Fruit fly (Drosophila melanogaster) whole organism, embryonic: ENCODE measurements around the gene Mlc2.
A peak's percentile ranks its signal among the peaks of the same experiment; 100 is the strongest.

ENCODE experiments used
- CG10321 ChIP-seq: fragments of 200-800 bp; sonication (Bioruptor generic); IDR thresholded peaks from 2 replicates; pipeline ENCODE4 v1.3.6; 2022; ENCODE audit warnings: missing biosample characterization, missing genetic modification characterization
- CG12219 ChIP-seq: fragments of 200-800 bp; sonication (Bioruptor generic); optimal IDR thresholded peaks from 3 replicates; lab custom pipeline; 2018; ENCODE audit warnings: missing biosample characterization, mild to moderate bottlenecking, missing genetic modification characterization
- CG12299 ChIP-seq: fragments of 200-800 bp; sonication (Bioruptor generic); optimal IDR thresholded peaks from 2 replicates; lab custom pipeline; 2018; ENCODE audit warnings: missing biosample characterization, mild to moderate bottlenecking, missing genetic modification characterization
- CG16813 ChIP-seq: fragments of 200-800 bp; sonication (Bioruptor generic); IDR thresholded peaks from 3 replicates; pipeline ENCODE4 v1.3.6; 2022; ENCODE audit warnings: missing biosample characterization, missing genetic modification characterization; ENCODE audit not compliant: partially characterized antibody
- CG17361 ChIP-seq: fragments of 200-800 bp; sonication (Bioruptor generic); IDR thresholded peaks from 3 replicates; pipeline ENCODE4 v1.3.6; 2022; ENCODE audit warnings: missing biosample characterization, missing genetic modification characterization
- CG17912 ChIP-seq: fragments of 200-800 bp; sonication (Bioruptor generic); optimal IDR thresholded peaks from 2 replicates; lab custom pipeline; 2018; ENCODE audit warnings: missing biosample characterization, mild to moderate bottlenecking, missing genetic modification characterization
- CG18764 ChIP-seq: fragments of 200-800 bp; sonication (Bioruptor generic); optimal IDR thresholded peaks from 3 replicates; lab custom pipeline; 2016; ENCODE audit warnings: missing biosample characterization, missing genetic modification characterization
- CG2199 ChIP-seq: fragments of 200-800 bp; sonication (Bioruptor generic); IDR thresholded peaks from 3 replicates; pipeline ENCODE4 v1.3.6; 2022; ENCODE audit warnings: missing biosample characterization, missing genetic modification characterization
- CG32532 ChIP-seq: fragments of 200-800 bp; sonication (Bioruptor generic); IDR thresholded peaks from 2 replicates; pipeline ENCODE4 v1.3.6; 2022; ENCODE audit warnings: missing biosample characterization, missing genetic modification characterization
- CG34376 ChIP-seq: fragments of 200-800 bp; sonication (Bioruptor generic); optimal IDR thresholded peaks from 2 replicates; lab custom pipeline; 2018; ENCODE audit warnings: missing biosample characterization, mild to moderate bottlenecking, missing genetic modification characterization
- CG5245 ChIP-seq: fragments of 200-800 bp; sonication (Bioruptor generic); optimal IDR thresholded peaks from 3 replicates; lab custom pipeline; 2016; ENCODE audit warnings: missing biosample characterization, missing genetic modification characterization
- CG6654 ChIP-seq: fragments of 200-800 bp; sonication (Bioruptor generic); optimal IDR thresholded peaks from 2 replicates; lab custom pipeline; 2017; ENCODE audit warnings: missing biosample characterization, mild to moderate bottlenecking, missing genetic modification characterization
- CG6813 ChIP-seq: fragments of 200-800 bp; sonication (Bioruptor generic); optimal IDR thresholded peaks from 2 replicates; lab custom pipeline; 2017; ENCODE audit warnings: missing biosample characterization, missing genetic modification characterization, mild to moderate bottlenecking, moderate library complexity, missing genetic modification reagents
- CG7372 ChIP-seq: fragments of 200-800 bp; sonication (Bioruptor generic); IDR thresholded peaks from 2 replicates; pipeline ENCODE4 v1.3.6; 2022; ENCODE audit warnings: missing biosample characterization, missing genetic modification characterization
- CG8924 ChIP-seq: fragments of 200-800 bp; optimal IDR thresholded peaks from 3 replicates; lab custom pipeline; 2019; ENCODE audit warnings: missing biosample characterization, mild to moderate bottlenecking, missing genetic modification characterization, moderate library complexity
- CG9727 ChIP-seq: fragments of 200-800 bp; sonication (Bioruptor generic); optimal IDR thresholded peaks from 3 replicates; lab custom pipeline; 2017; ENCODE audit warnings: missing biosample characterization, mild to moderate bottlenecking, missing genetic modification characterization
- Deaf1 ChIP-seq: fragments of 200-800 bp; optimal IDR thresholded peaks from 3 replicates; lab custom pipeline; 2019; ENCODE audit warnings: missing biosample characterization, mild to moderate bottlenecking, missing genetic modification characterization, moderate library complexity
- Eip74EF ChIP-seq, 2 experiments: fragments of 200-800 bp in 1 of 2; fragments of >200 bp in 1 of 2; sonication (Bioruptor generic) in 1 of 2; optimal IDR thresholded peaks; 2 replicates each; lab custom pipeline; 2017 to 2019; ENCODE audit warnings: missing biosample characterization in 2 of 2, missing genetic modification characterization in 2 of 2, mild to moderate bottlenecking in 1 of 2, moderate library complexity in 1 of 2
- Fer1 ChIP-seq: fragments of 200-800 bp; sonication (Bioruptor generic); optimal IDR thresholded peaks from 2 replicates; lab custom pipeline; 2017; ENCODE audit warnings: missing biosample characterization, mild to moderate bottlenecking, missing genetic modification characterization
- H15 ChIP-seq: fragments of 200-800 bp; sonication (Bioruptor generic); IDR thresholded peaks from 3 replicates; pipeline ENCODE4 v1.3.6; 2022; ENCODE audit warnings: missing biosample characterization, missing genetic modification characterization
- HLH3B ChIP-seq: fragments of 200-800 bp; sonication (Bioruptor generic); IDR thresholded peaks from 2 replicates; pipeline ENCODE4 v1.3.6; 2022; ENCODE audit warnings: missing biosample characterization, missing genetic modification characterization
- Lim3 ChIP-seq: fragments of 200-800 bp; sonication (Bioruptor generic); IDR thresholded peaks from 2 replicates; pipeline ENCODE4 v1.3.6; 2022; ENCODE audit warnings: missing biosample characterization, missing genetic modification characterization
- MESR4 ChIP-seq: fragments of 200-800 bp; sonication (Bioruptor generic); optimal IDR thresholded peaks from 2 replicates; lab custom pipeline; 2018; ENCODE audit warnings: missing biosample characterization, mild to moderate bottlenecking, missing genetic modification characterization, moderate library complexity
- Med ChIP-seq: fragments of 200-800 bp; sonication (Bioruptor generic); peaks from one replicate; lab custom pipeline; 2016; ENCODE audit warnings: missing biosample characterization, missing genetic modification characterization, mild to moderate bottlenecking, inconsistent platforms, moderate library complexity
- Nf-YC ChIP-seq: fragments of 200-800 bp; optimal IDR thresholded peaks from 3 replicates; lab custom pipeline; 2019; ENCODE audit warnings: missing biosample characterization, mild to moderate bottlenecking, missing genetic modification characterization, moderate library complexity
- Optix ChIP-seq: fragments of 200-800 bp; sonication (Bioruptor generic); IDR thresholded peaks from 3 replicates; pipeline ENCODE4 v1.3.6; 2022; ENCODE audit warnings: missing biosample characterization, missing genetic modification characterization
- PHDP ChIP-seq: fragments of 200-800 bp; sonication (Bioruptor generic); optimal IDR thresholded peaks from 3 replicates; lab custom pipeline; 2018; ENCODE audit warnings: missing biosample characterization, mild to moderate bottlenecking, missing genetic modification characterization, moderate library complexity
- Spps ChIP-seq: fragments of 200-800 bp; sonication (Bioruptor generic); optimal IDR thresholded peaks from 2 replicates; lab custom pipeline; 2018; ENCODE audit warnings: missing biosample characterization, mild to moderate bottlenecking, missing genetic modification characterization
- Vsx1 ChIP-seq: fragments of 200-800 bp; sonication (Bioruptor generic); optimal IDR thresholded peaks from 2 replicates; lab custom pipeline; 2017; ENCODE audit warnings: missing biosample characterization, mild to moderate bottlenecking, missing genetic modification characterization, missing genetic modification reagents
- ase ChIP-seq: fragments of 200-800 bp; sonication (Bioruptor generic); IDR thresholded peaks from 3 replicates; pipeline ENCODE4 v1.3.6; 2022; ENCODE audit warnings: missing biosample characterization, missing genetic modification characterization
- az2 ChIP-seq: fragments of 200-800 bp; sonication (Bioruptor generic); optimal IDR thresholded peaks from 3 replicates; lab custom pipeline; 2016; ENCODE audit warnings: missing biosample characterization, missing genetic modification characterization
- corto ChIP-seq: fragments of 200-800 bp; sonication (Bioruptor generic); optimal IDR thresholded peaks from 2 replicates; lab custom pipeline; 2016; ENCODE audit warnings: missing biosample characterization, mild to moderate bottlenecking, missing genetic modification characterization, moderate library complexity
- ewg ChIP-seq: fragments of 200-800 bp; sonication (Bioruptor generic); optimal IDR thresholded peaks from 3 replicates; lab custom pipeline; 2017; ENCODE audit warnings: mild to moderate bottlenecking, missing biosample characterization, missing genetic modification reagents, missing genetic modification characterization
- fd64A ChIP-seq: fragments of 200-800 bp; sonication (Bioruptor generic); optimal IDR thresholded peaks from 3 replicates; lab custom pipeline; 2018; ENCODE audit warnings: missing biosample characterization, mild to moderate bottlenecking, missing genetic modification characterization
- knrl ChIP-seq: fragments of 200-800 bp; sonication (Bioruptor generic); IDR thresholded peaks from 3 replicates; pipeline ENCODE4 v1.3.6; 2022; ENCODE audit warnings: missing biosample characterization, missing genetic modification characterization; ENCODE audit not compliant: partially characterized antibody
- lbe ChIP-seq: fragments of 200-800 bp; sonication (Bioruptor generic); optimal IDR thresholded peaks from 2 replicates; lab custom pipeline; 2016; ENCODE audit warnings: missing biosample characterization, mild to moderate bottlenecking, missing genetic modification characterization
- odd ChIP-seq: fragments of 200-800 bp; sonication (Bioruptor generic); optimal IDR thresholded peaks from 2 replicates; lab custom pipeline; 2017; ENCODE audit warnings: missing biosample characterization, mild to moderate bottlenecking, missing genetic modification characterization
- onecut ChIP-seq: fragments of 200-800 bp; sonication (Bioruptor generic); IDR thresholded peaks from 2 replicates; pipeline ENCODE4 v1.3.6; 2022; ENCODE audit warnings: missing biosample characterization, missing genetic modification characterization
- pfk ChIP-seq: fragments of 200-800 bp; sonication (Bioruptor generic); optimal IDR thresholded peaks from 2 replicates; lab custom pipeline; 2018; ENCODE audit warnings: missing biosample characterization, mild to moderate bottlenecking, missing genetic modification characterization, moderate library complexity
- pita ChIP-seq: fragments of 200-800 bp; sonication (Bioruptor generic); optimal IDR thresholded peaks from 2 replicates; lab custom pipeline; 2017; ENCODE audit warnings: missing biosample characterization, mild to moderate bottlenecking, missing genetic modification characterization
- pzg ChIP-seq: fragments of 200-800 bp; sonication (Bioruptor generic); optimal IDR thresholded peaks from 3 replicates; lab custom pipeline; 2018; ENCODE audit warnings: missing biosample characterization, mild to moderate bottlenecking, missing genetic modification characterization, moderate library complexity
- ranshi ChIP-seq: fragments of 200-800 bp; sonication (Bioruptor generic); IDR thresholded peaks from 2 replicates; pipeline ENCODE4 v1.3.6; 2022; ENCODE audit warnings: missing biosample characterization, missing genetic modification characterization
- row ChIP-seq: fragments of 200-800 bp; sonication (Bioruptor generic); IDR thresholded peaks from 3 replicates; pipeline ENCODE4 v1.3.6; 2022; ENCODE audit warnings: missing biosample characterization, missing genetic modification characterization
- salm ChIP-seq: fragments of 200-800 bp; sonication (Bioruptor generic); optimal IDR thresholded peaks from 2 replicates; lab custom pipeline; 2018; ENCODE audit warnings: missing biosample characterization, mild to moderate bottlenecking, missing genetic modification characterization
- sc ChIP-seq, 3 experiments: fragments of >200 bp in 2 of 3; fragments of 200-800 bp in 1 of 3; sonication (Bioruptor generic) in 1 of 3; optimal IDR thresholded peaks; 2 replicates in 2 of 3; 3 replicates in 1 of 3; lab custom pipeline; 2017; ENCODE audit warnings: mild to moderate bottlenecking in 1 of 3, missing biosample characterization in 1 of 3, missing genetic modification characterization in 1 of 3, missing genetic modification reagents in 1 of 3
- schlank ChIP-seq: fragments of 200-800 bp; sonication (Bioruptor generic); optimal IDR thresholded peaks from 2 replicates; lab custom pipeline; 2018; ENCODE audit warnings: missing biosample characterization, mild to moderate bottlenecking, missing genetic modification characterization
- scrt ChIP-seq: fragments of 200-800 bp; sonication (Bioruptor generic); optimal IDR thresholded peaks from 2 replicates; lab custom pipeline; 2018; ENCODE audit warnings: missing biosample characterization, mild to moderate bottlenecking, missing genetic modification characterization, moderate library complexity
- sens ChIP-seq: fragments of 200-800 bp; sonication (Bioruptor generic); peaks from one replicate; lab custom pipeline; 2016; ENCODE audit warnings: missing biosample characterization, missing genetic modification characterization
- sob ChIP-seq: fragments of 200-800 bp; sonication (Bioruptor generic); IDR thresholded peaks from 2 replicates; pipeline ENCODE4 v1.3.6; 2022; ENCODE audit warnings: missing biosample characterization, missing genetic modification characterization
- vnd ChIP-seq: fragments of 200-800 bp; sonication (Bioruptor generic); IDR thresholded peaks from 3 replicates; pipeline ENCODE4 v1.3.6; 2022; ENCODE audit warnings: missing biosample characterization, missing genetic modification characterization; ENCODE audit not compliant: partially characterized antibody

Mlc2 gene

dm6 chr3R:30166159-30166784 is 8.1 kb downstream of the Mlc2 start, which contains the start of gene VhaAC45RP (continued):
- TF ChIP-seq CG5245 (GFP tag; lab: Kevin White, UChicago) (no peak), salm (tag; lab: Kevin White, UChicago) (no peak), pita (GFP tag; lab: Kevin White, UChicago) (no peak), ase (GFP tag; lab: Robert Waterston, UW) (no peak), schlank (no peak), sens (GFP tag; lab: Kevin White, UChicago) (peak; percentile 60), CG17912 (no peak), H15 (no peak), CG10321 (GFP tag; lab: Robert Waterston, UW) (no peak), onecut (peak; percentile 99), PHDP (tag; lab: Kevin White, UChicago) (no peak), CG9727 (GFP tag; lab: Kevin White, UChicago) (no peak), knrl (GFP tag; lab: Robert Waterston, UW) (no peak), Fer1 (peak; percentile 23), odd (GFP tag; lab: Kevin White, UChicago) (no peak), Spps (tag; lab: Kevin White, UChicago) (no peak), CG2199 (GFP tag; lab: Robert Waterston, UW) (no peak), CG7372 (no peak), MESR4 (GFP tag; lab: Kevin White, UChicago) (peak; percentile 74), az2 (GFP tag; lab: Kevin White, UChicago) (no peak), CG32532 (no peak), CG6813 (GFP tag; lab: Kevin White, UChicago) (no peak), CG12219 (GFP tag; lab: Kevin White, UChicago) (no peak), Lim3 (GFP tag; lab: Robert Waterston, UW) (no peak), CG16813 (GFP tag; lab: Robert Waterston, UW) (no peak), CG6654 (GFP tag; lab: Kevin White, UChicago) (no peak), Eip74EF (GFP tag; optimal IDR thresholded peaks at IDR 0.05; lab: Kevin White, UChicago) (no peak), pfk (GFP tag; lab: Kevin White, UChicago) (no peak), CG18764 (no peak), sc (optimal IDR thresholded peaks at IDR 0.05; lab: Kevin White, UChicago) (no peak), sc (GFP tag; optimal IDR thresholded peaks at IDR 0.05; lab: Kevin White, UChicago) (no peak), Deaf1 (peak; percentile 26), CG12299 (tag; lab: Kevin White, UChicago) (no peak), Nf-YC (peak; percentile 28), Optix (GFP tag; lab: Robert Waterston, UW) (no peak), vnd (no peak), scrt (GFP tag; lab: Kevin White, UChicago) (no peak), fd64A (GFP tag; lab: Kevin White, UChicago) (no peak), CG8924 (no peak), corto (GFP tag; lab: Kevin White, UChicago) (no peak), ewg (peak; percentile 93), row (GFP tag; lab: Robert Waterston, UW) (no peak), lbe (GFP tag; lab: Kevin White, UChicago) (no peak), ranshi (no peak), pzg (peak; percentile 8), CG17361 (no peak), Med (GFP tag; lab: Kevin White, UChicago) (peak; percentile 56), HLH3B (GFP tag; lab: Robert Waterston, UW) (no peak), CG34376 (GFP tag; lab: Kevin White, UChicago) (no peak), sob (no peak), Vsx1 (no peak)
